Worm (Caenorhabditis elegans) whole organism, young adult: ENCODE results near the gene scl-3.
A peak's percentile ranks its signal among the peaks of the same experiment; 100 is the strongest.

ENCODE experiments used
- B0035.1 ChIP-seq: sonication (generic microtip); optimal IDR thresholded peaks from 2 replicates; lab custom pipeline; 2016; ENCODE audit warnings: missing genetic modification characterization, mild to moderate bottlenecking, missing compliant biosample characterization, missing genotype, missing genetic modification reagents
- B0336.3 ChIP-seq: fragments of 200-800 bp; sonication (Bioruptor generic); IDR thresholded peaks from 2 replicates; pipeline ENCODE4 v1.3.6; 2022; ENCODE audit warnings: missing genetic modification characterization, missing compliant biosample characterization
- C06A6.2 ChIP-seq: fragments of 200-800 bp; sonication (Bioruptor generic); conservative IDR thresholded peaks from 2 replicates; pipeline ENCODE4 v1.3.6; 2022; ENCODE audit warnings: missing genetic modification characterization, missing compliant biosample characterization
- F10E7.11 ChIP-seq: sonication (generic microtip); optimal IDR thresholded peaks from 2 replicates; lab custom pipeline; 2017; ENCODE audit warnings: mild to moderate bottlenecking, missing genetic modification characterization, moderate library complexity, missing compliant biosample characterization
- F23B12.7 ChIP-seq: sonication (generic microtip); optimal IDR thresholded peaks from 2 replicates; lab custom pipeline; 2017; ENCODE audit warnings: missing genetic modification characterization, mild to moderate bottlenecking, missing compliant biosample characterization, antibody characterized with exemption, moderate library complexity; ENCODE audit not compliant: insufficient read depth
- F39B2.1 ChIP-seq: fragments of 200-800 bp; sonication (Bioruptor generic); IDR thresholded peaks from 2 replicates; pipeline ENCODE4 v1.3.6; 2022; ENCODE audit warnings: missing genetic modification reagents, missing genetic modification characterization, missing compliant biosample characterization
- F49E8.2 ChIP-seq: sonication (generic microtip); optimal IDR thresholded peaks from 3 replicates; lab custom pipeline; 2017; ENCODE audit warnings: missing genetic modification characterization, mild to moderate bottlenecking, missing compliant biosample characterization, antibody characterized with exemption, moderate library complexity; ENCODE audit not compliant: insufficient read depth
- F55B11.4 ChIP-seq: sonication (generic microtip); optimal IDR thresholded peaks from 2 replicates; lab custom pipeline; 2016; ENCODE audit warnings: missing compliant biosample characterization, missing genetic modification characterization, borderline replicate concordance; ENCODE audit not compliant: insufficient read depth
- F57A8.1 ChIP-seq: fragments of 200-800 bp; sonication (Bioruptor generic); optimal IDR thresholded peaks from 2 replicates; lab custom pipeline; 2018; ENCODE audit warnings: mild to moderate bottlenecking, missing genetic modification characterization, moderate library complexity, missing compliant biosample characterization
- K12H6.12 ChIP-seq: fragments of 200-800 bp; sonication (Bioruptor generic); optimal IDR thresholded peaks from 2 replicates; lab custom pipeline; 2018; ENCODE audit warnings: mild to moderate bottlenecking, missing genetic modification characterization, missing compliant biosample characterization
- T07F8.4 ChIP-seq: sonication (generic microtip); optimal IDR thresholded peaks from 2 replicates; lab custom pipeline; 2016; ENCODE audit warnings: mild to moderate bottlenecking, missing genetic modification characterization, moderate library complexity, missing compliant biosample characterization
- T26A5.8 ChIP-seq: sonication (generic microtip); optimal IDR thresholded peaks from 2 replicates; lab custom pipeline; 2016; ENCODE audit warnings: missing genetic modification characterization, missing compliant biosample characterization
- Y53G8AR.9 ChIP-seq: fragments of 200-800 bp; sonication (Bioruptor generic); conservative IDR thresholded peaks from 2 replicates; pipeline ENCODE4 v1.3.6; 2022; ENCODE audit warnings: missing genetic modification reagents, missing genetic modification characterization, missing compliant biosample characterization
- Y56A3A.18 ChIP-seq: fragments of 200-800 bp; sonication (Bioruptor generic); IDR thresholded peaks from 2 replicates; pipeline ENCODE4 v1.3.6; 2022; ENCODE audit warnings: missing genetic modification reagents, missing genetic modification characterization, missing compliant biosample characterization
- Y95B8A.8 ChIP-seq: fragments of 200-800 bp; sonication (Bioruptor generic); IDR thresholded peaks from 2 replicates; pipeline ENCODE4 v1.3.6; 2022; ENCODE audit warnings: missing genetic modification reagents, missing genetic modification characterization, missing compliant biosample characterization
- ZK185.1 ChIP-seq: sonication (generic microtip); optimal IDR thresholded peaks from 2 replicates; lab custom pipeline; 2016; ENCODE audit warnings: mild to moderate bottlenecking, missing genetic modification characterization, missing compliant biosample characterization; ENCODE audit not compliant: poor library complexity, severe bottlenecking
- attf-6 ChIP-seq: fragments of 200-800 bp; sonication (Bioruptor generic); IDR thresholded peaks from 2 replicates; pipeline ENCODE4 v1.3.6; 2022; ENCODE audit warnings: missing genetic modification reagents, missing genetic modification characterization, missing compliant biosample characterization
- bed-2 ChIP-seq: fragments of 200-800 bp; sonication (Bioruptor generic); IDR thresholded peaks from 2 replicates; pipeline ENCODE4 v1.3.6; 2022; ENCODE audit warnings: missing genetic modification reagents, missing genetic modification characterization, missing compliant biosample characterization
- ccch-3 ChIP-seq: fragments of 200-800 bp; sonication (Bioruptor generic); optimal IDR thresholded peaks from 2 replicates; lab custom pipeline; 2018; ENCODE audit warnings: mild to moderate bottlenecking, missing genetic modification characterization, missing compliant biosample characterization
- cebp-2 ChIP-seq: fragments of 200-800 bp; sonication (Bioruptor generic); IDR thresholded peaks from 2 replicates; pipeline ENCODE4 v1.3.6; 2022; ENCODE audit warnings: missing genetic modification characterization, missing compliant biosample characterization
- ceh-100 ChIP-seq: fragments of 200-800 bp; sonication (Bioruptor generic); IDR thresholded peaks from 2 replicates; pipeline ENCODE4 v1.3.6; 2022; ENCODE audit warnings: missing genetic modification reagents, missing genetic modification characterization, missing compliant biosample characterization
- ceh-79 ChIP-seq: sonication (generic microtip); optimal IDR thresholded peaks from 2 replicates; lab custom pipeline; 2017; ENCODE audit warnings: mild to moderate bottlenecking, missing genetic modification characterization, missing compliant biosample characterization
- die-1 ChIP-seq: sonication (generic microtip); optimal IDR thresholded peaks from 2 replicates; lab custom pipeline; 2016; ENCODE audit warnings: missing genotype, mild to moderate bottlenecking, missing genetic modification characterization, missing compliant biosample characterization
- dpl-1 ChIP-seq: fragments of 150-350 bp; optimal IDR thresholded peaks from 2 replicates; lab custom pipeline; 2014; ENCODE audit warnings: missing biosample characterization, missing genetic modification reagents, missing genetic modification characterization
- fkh-3 ChIP-seq: sonication (generic microtip); optimal IDR thresholded peaks from 2 replicates; lab custom pipeline; 2016; ENCODE audit warnings: mild to moderate bottlenecking, missing genetic modification characterization, missing compliant biosample characterization
- hlh-12 ChIP-seq: sonication (generic microtip); optimal IDR thresholded peaks from 2 replicates; lab custom pipeline; 2016; ENCODE audit warnings: missing genetic modification characterization, missing compliant biosample characterization
- hmg-20 ChIP-seq: fragments of 200-800 bp; sonication (Bioruptor generic); IDR thresholded peaks from 2 replicates; pipeline ENCODE4 v1.3.6; 2022; ENCODE audit warnings: missing genetic modification reagents, missing genetic modification characterization, missing compliant biosample characterization
- lin-35 ChIP-seq, 3 experiments: fragments of 150-350 bp in 2 of 3; sonication (generic microtip) in 1 of 3; optimal IDR thresholded peaks; 2 replicates each; lab custom pipeline; 2014 to 2018; ENCODE audit warnings: missing biosample characterization in 3 of 3, missing genetic modification characterization in 3 of 3, missing genetic modification reagents in 3 of 3
- lin-54 ChIP-seq: fragments of 200-800 bp; sonication (Bioruptor generic); optimal IDR thresholded peaks from 2 replicates; lab custom pipeline; 2018; ENCODE audit warnings: mild to moderate bottlenecking, missing genetic modification characterization, missing compliant biosample characterization
- lsl-1 ChIP-seq: fragments of 200-800 bp; sonication (Bioruptor generic); optimal IDR thresholded peaks from 2 replicates; lab custom pipeline; 2018; ENCODE audit warnings: mild to moderate bottlenecking, missing genetic modification characterization, moderate library complexity, missing compliant biosample characterization
- lsy-27 ChIP-seq: sonication (generic microtip); optimal IDR thresholded peaks from 2 replicates; lab custom pipeline; 2017; ENCODE audit warnings: missing genetic modification characterization, mild to moderate bottlenecking, missing compliant biosample characterization, antibody characterized with exemption, missing genotype, borderline replicate concordance; ENCODE audit not compliant: insufficient read depth
- madf-3 ChIP-seq: fragments of 200-800 bp; sonication (Bioruptor generic); IDR thresholded peaks from 2 replicates; pipeline ENCODE4 v1.3.6; 2022; ENCODE audit warnings: missing genetic modification reagents, missing genetic modification characterization, missing compliant biosample characterization
- mel-28 ChIP-seq: sonication (generic microtip); optimal IDR thresholded peaks from 2 replicates; lab custom pipeline; 2016; ENCODE audit warnings: borderline replicate concordance, mild to moderate bottlenecking, missing genetic modification characterization, missing compliant biosample characterization
- mes-4 ChIP-seq: sonication (generic microtip); optimal IDR thresholded peaks from 2 replicates; lab custom pipeline; 2016; ENCODE audit warnings: missing genotype, missing genetic modification characterization, missing compliant biosample characterization
- nfya-1 ChIP-seq: sonication (generic microtip); optimal IDR thresholded peaks from 2 replicates; lab custom pipeline; 2017; ENCODE audit warnings: antibody characterized with exemption, missing compliant biosample characterization, missing genetic modification characterization, borderline replicate concordance; ENCODE audit not compliant: insufficient read depth
- nhr-179 ChIP-seq: sonication (generic microtip); optimal IDR thresholded peaks from 2 replicates; lab custom pipeline; 2016; ENCODE audit warnings: mild to moderate bottlenecking, missing genetic modification characterization, missing compliant biosample characterization
- pbrm-1 ChIP-seq: fragments of 200-800 bp; sonication (Bioruptor generic); IDR thresholded peaks from 2 replicates; pipeline ENCODE4 v1.3.6; 2022; ENCODE audit warnings: missing genetic modification reagents, missing genetic modification characterization, missing compliant biosample characterization
- rpc-1 ChIP-seq, 2 experiments: fragments of 150-350 bp in 1 of 2; sonication (generic microtip) in 1 of 2; optimal IDR thresholded peaks; 2 replicates each; lab custom pipeline; 2014 to 2018; ENCODE audit warnings: missing biosample characterization in 1 of 2, missing genetic modification characterization in 1 of 2, missing genetic modification reagents in 1 of 2, missing genotype in 1 of 2
- snpc-1.3 ChIP-seq: sonication (generic microtip); optimal IDR thresholded peaks from 2 replicates; lab custom pipeline; 2017; ENCODE audit warnings: missing genetic modification characterization, mild to moderate bottlenecking, missing compliant biosample characterization, antibody characterized with exemption, moderate library complexity, missing genotype, missing genetic modification reagents; ENCODE audit not compliant: insufficient read depth
- tbx-9 ChIP-seq: sonication (generic microtip); optimal IDR thresholded peaks from 2 replicates; lab custom pipeline; 2016; ENCODE audit warnings: borderline replicate concordance, missing genetic modification characterization, inconsistent platforms, missing compliant biosample characterization
- xnd-1 ChIP-seq: sonication (generic microtip); optimal IDR thresholded peaks from 2 replicates; lab custom pipeline; 2016; ENCODE audit warnings: missing genotype, missing genetic modification reagents, missing genetic modification characterization, missing compliant biosample characterization
- zfh-2 ChIP-seq: fragments of 200-800 bp; sonication (Bioruptor generic); conservative IDR thresholded peaks from 2 replicates; pipeline ENCODE4 v1.3.6; 2022; ENCODE audit warnings: missing genetic modification reagents, missing genetic modification characterization, missing compliant biosample characterization
- zim-3 ChIP-seq: sonication (generic microtip); optimal IDR thresholded peaks from 2 replicates; lab custom pipeline; 2017; ENCODE audit warnings: mild to moderate bottlenecking, missing genetic modification characterization, moderate library complexity, missing compliant biosample characterization
- ztf-25 ChIP-seq: fragments of 200-800 bp; sonication (Bioruptor generic); IDR thresholded peaks from 2 replicates; pipeline ENCODE4 v1.3.6; 2022; ENCODE audit warnings: missing genetic modification reagents, missing genetic modification characterization, missing compliant biosample characterization
- ztf-26 ChIP-seq: sonication (generic microtip); optimal IDR thresholded peaks from 2 replicates; lab custom pipeline; 2017; ENCODE audit warnings: missing genetic modification characterization, missing compliant biosample characterization

scl-3 gene

ce11 chrIV:13093677-13094076 is 34.3 kb downstream of the scl-3 start, which contains the start of the genes prcc-1 and C39E9.12 (continued):
- TF ChIP-seq F57A8.1 (no peak), zfh-2 (GFP tag; lab: Robert Waterston, UW) (no peak), snpc-1.3 (tag; lab: Kevin White, UChicago) (peak; percentile 3), pbrm-1 (GFP tag; lab: Robert Waterston, UW) (peak; percentile 29; the same call in 1 of the 2 replicates), xnd-1 (tag; lab: Kevin White, UChicago) (peak; percentile 80), bed-2 (GFP tag; lab: Robert Waterston, UW) (no peak), Y56A3A.18 (GFP tag; lab: Robert Waterston, UW) (no peak), ccch-3 (GFP tag; lab: Kevin White, UChicago) (no peak), lsy-27 (tag; lab: Kevin White, UChicago) (no peak), F10E7.11 (tag; lab: Kevin White, UChicago) (no peak), F39B2.1 (GFP tag; lab: Robert Waterston, UW) (no peak), ztf-26 (tag; lab: Kevin White, UChicago) (no peak), ztf-25 (no peak), B0336.3 (GFP tag; lab: Robert Waterston, UW) (0 out of 2 replicates have a peak, but pooled peaks have one; percentile 21), lin-54 (GFP tag; lab: Kevin White, UChicago) (peak; percentile 82), F49E8.2 (tag; lab: Kevin White, UChicago) (peak; percentile 9), nhr-179 (tag; lab: Kevin White, UChicago) (no peak), lsl-1 (GFP tag; lab: Kevin White, UChicago) (peak; percentile 74), T07F8.4 (no peak), attf-6 (GFP tag; lab: Robert Waterston, UW) (no peak), Y53G8AR.9 (GFP tag; lab: Robert Waterston, UW) (0 out of 2 replicates have a peak, but pooled peaks have one; percentile 13), hmg-20 (GFP tag; lab: Robert Waterston, UW) (no peak), mes-4 (tag; lab: Kevin White, UChicago) (no peak), F23B12.7 (tag; lab: Kevin White, UChicago) (peak; percentile 61), die-1 (tag; lab: Kevin White, UChicago) (no peak), lin-35 (GFP tag; optimal IDR thresholded peaks at IDR 0.05; lab: Kevin White, UChicago) (peak in 2 of 3 experiments; percentile 1 to 86), B0035.1 (no peak), nfya-1 (tag; lab: Kevin White, UChicago) (no peak), F55B11.4 (tag; lab: Kevin White, UChicago) (no peak), hlh-12 (tag; lab: Kevin White, UChicago) (no peak), cebp-2 (GFP tag; lab: Robert Waterston, UW) (no peak), zim-3 (tag; lab: Kevin White, UChicago) (no peak), K12H6.12 (tag; lab: Kevin White, UChicago) (no peak), rpc-1 (optimal IDR thresholded peaks at IDR 0.05; lab: Kevin White, UChicago) (no peak), rpc-1 (tag; optimal IDR thresholded peaks at IDR 0.05; lab: Kevin White, UChicago) (no peak), Y95B8A.8 (GFP tag; lab: Robert Waterston, UW) (no peak), ZK185.1 (no peak), tbx-9 (tag; lab: Kevin White, UChicago) (no peak), ceh-100 (GFP tag; lab: Robert Waterston, UW) (peak; percentile 54; the same call in 1 of the 2 replicates), dpl-1 (GFP tag; lab: Kevin White, UChicago) (peak; percentile 91), ceh-79 (tag; lab: Kevin White, UChicago) (no peak), fkh-3 (tag; lab: Kevin White, UChicago) (no peak), C06A6.2 (GFP tag; lab: Robert Waterston, UW) (no peak), madf-3 (GFP tag; lab: Robert Waterston, UW) (peak; percentile 72), T26A5.8 (no peak), mel-28 (no peak)
